Fruit fly (Drosophila melanogaster): ENCODE data around the gene kuk.

kuk gene

DNA sequence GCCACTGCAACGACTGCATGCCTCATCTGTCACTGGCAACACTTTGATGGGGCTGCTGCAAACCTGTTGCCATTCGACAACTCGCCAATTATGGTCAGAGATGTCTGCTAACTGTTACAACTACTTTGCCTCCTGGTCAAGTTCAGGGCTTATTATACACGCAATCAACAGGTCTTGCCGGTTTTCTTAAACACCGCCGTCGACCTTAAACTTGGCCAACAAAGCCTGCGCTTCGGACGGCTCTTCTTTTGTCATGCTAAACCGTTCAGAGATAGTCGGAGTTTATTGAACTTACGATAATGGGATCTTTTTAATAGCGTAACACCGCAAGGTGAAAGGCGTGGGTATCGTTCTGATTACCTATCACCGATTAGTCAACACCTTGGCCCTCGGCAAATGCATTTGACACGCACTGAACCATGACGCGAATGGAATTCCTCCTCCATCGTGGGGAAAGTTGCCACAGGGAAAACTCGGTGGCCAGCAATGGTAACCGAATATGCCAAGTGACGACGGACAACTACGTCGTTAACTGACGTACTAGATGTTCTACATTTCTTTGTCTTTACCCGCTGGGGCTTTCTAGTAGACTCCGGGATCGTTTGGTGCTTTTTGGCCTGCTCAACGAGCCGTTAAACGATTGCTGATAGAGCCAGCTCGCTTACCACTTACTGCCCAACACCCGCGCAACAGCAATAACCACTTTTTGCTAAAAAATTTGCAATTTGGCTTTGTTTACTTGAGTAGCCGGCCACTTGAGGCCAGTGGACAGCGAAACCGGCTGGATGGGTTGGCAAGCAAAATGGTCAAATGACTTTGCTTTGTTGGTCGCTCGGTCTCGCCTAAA lies 31.1 kb downstream of the kuk start:
- TF ChIP-seq psq (optimal IDR thresholded peaks at IDR 0.05) (no peak), Myc (optimal IDR thresholded peaks at IDR 0.05) (no peak), Sin3A (optimal IDR thresholded peaks at IDR 0.05) (no peak), insv (optimal IDR thresholded peaks at IDR 0.05) (no peak), h (optimal IDR thresholded peaks at IDR 0.05) (no peak), ttk (optimal IDR thresholded peaks at IDR 0.05) (no peak)

DNA sequence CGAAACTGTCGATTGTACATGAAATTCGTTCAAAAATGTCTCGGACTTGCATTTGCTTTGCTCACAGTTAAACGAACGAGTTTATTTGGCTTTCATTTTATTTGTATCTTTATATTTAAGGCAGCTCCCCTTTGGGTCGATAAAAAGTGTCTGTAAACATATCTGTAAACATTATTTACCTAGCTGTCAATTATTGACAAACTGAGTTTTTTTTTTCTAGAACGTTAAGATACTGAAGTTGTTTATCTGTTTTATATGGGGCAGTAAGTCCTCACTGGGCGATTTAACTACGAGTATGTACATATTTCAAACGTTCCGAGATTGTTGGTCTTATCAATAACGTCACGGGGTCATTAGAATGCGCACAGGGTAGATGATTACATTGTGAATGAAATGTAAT lies 35.6 kb downstream of the kuk start:
- TF ChIP-seq Myc (optimal IDR thresholded peaks at IDR 0.05): no peak
- no peak for TF ChIP-seq ttk (optimal IDR thresholded peaks at IDR 0.05)
- no peak for TF ChIP-seq h (optimal IDR thresholded peaks at IDR 0.05)
- no peak for TF ChIP-seq insv (optimal IDR thresholded peaks at IDR 0.05)
- no peak for TF ChIP-seq psq (optimal IDR thresholded peaks at IDR 0.05)
- TF ChIP-seq Sin3A (optimal IDR thresholded peaks at IDR 0.05): no peak

DNA sequence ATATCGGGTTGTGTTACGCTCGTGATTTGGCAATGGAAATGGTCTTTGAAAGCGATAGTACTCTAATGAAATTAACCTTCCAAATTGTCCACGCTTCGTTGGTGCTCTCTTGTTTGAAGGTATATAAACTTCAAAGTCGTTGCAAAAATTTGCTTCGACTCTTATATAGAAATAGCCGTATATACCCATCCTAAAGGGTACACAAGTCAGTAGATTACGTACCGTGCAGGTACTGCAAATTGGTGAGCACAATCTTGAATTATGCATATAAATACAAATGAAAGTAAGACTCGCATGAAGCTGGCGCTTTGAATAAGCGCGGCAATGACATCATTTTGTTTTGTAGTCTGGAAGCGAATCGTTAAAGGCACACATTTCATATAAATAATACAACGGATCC lies 36.2 kb downstream of the kuk start:
- TF ChIP-seq insv (optimal IDR thresholded peaks at IDR 0.05) (no peak), Sin3A (optimal IDR thresholded peaks at IDR 0.05) (no peak), h (optimal IDR thresholded peaks at IDR 0.05) (no peak), Myc (optimal IDR thresholded peaks at IDR 0.05) (no peak), ttk (optimal IDR thresholded peaks at IDR 0.05) (no peak), psq (optimal IDR thresholded peaks at IDR 0.05) (no peak)

DNA sequence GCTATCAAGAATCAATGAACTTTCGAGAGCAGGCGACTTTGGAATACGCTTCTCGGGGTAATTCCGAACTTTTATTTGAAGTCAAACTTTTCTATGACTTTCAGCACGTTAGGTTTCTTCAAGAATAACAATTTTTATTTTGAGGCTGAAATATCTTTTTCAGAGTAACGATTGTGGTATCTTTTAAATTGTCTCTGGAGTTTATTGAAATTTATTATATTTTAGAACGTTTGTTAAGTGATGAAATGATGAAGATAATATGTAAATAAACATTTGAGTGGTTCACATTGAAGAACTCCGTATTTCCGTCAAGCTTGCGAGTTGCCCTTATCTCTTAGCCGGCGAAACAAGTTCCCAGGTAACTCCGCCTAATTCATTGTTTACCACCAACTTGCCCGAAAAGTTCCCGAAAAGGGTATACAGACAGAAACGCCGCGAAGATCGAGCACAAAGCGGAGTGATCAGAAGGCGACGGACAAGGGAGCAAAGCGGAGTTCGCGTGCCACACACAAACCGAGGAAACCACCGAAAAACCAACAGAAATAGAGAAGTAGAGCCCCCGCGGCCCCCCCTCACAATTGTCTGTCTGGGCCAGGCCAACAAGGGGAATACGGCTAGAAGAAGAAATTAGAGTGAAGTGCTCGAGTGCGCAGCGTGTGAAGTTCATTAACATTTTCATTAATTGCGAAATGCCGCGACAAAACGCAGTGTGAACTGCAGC lies 37.7 kb downstream of the kuk start:
- TF ChIP-seq Sin3A (optimal IDR thresholded peaks at IDR 0.05) (no peak), Myc (optimal IDR thresholded peaks at IDR 0.05) (no peak), insv (optimal IDR thresholded peaks at IDR 0.05) (no peak), h (optimal IDR thresholded peaks at IDR 0.05) (no peak), ttk (optimal IDR thresholded peaks at IDR 0.05) (no peak), psq (optimal IDR thresholded peaks at IDR 0.05) (no peak)

DNA sequence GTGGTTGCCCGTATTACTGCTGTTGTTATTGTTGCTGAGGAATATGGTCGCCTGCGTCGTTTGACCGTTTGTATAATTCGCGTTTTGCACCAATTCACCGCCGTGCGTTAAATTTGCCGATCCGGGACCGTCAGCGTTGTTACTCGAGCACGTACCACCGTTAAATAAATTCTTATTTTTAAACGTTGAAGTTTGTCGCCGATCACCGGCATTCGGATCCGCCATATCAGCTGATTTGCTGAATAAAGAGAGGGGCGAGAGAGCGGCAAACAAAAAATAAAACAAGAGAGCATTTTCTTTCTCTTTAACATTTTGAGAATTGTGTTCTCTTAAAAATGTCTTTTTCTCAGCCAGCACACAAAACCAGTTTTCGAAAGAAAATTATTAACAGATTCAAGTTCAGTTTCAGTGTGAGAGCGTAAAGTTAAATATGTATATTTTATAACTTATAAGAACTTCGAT lies 38.9 kb downstream of the kuk start:
- TF ChIP-seq ttk (optimal IDR thresholded peaks at IDR 0.05) (no peak), h (optimal IDR thresholded peaks at IDR 0.05) (no peak), Myc (optimal IDR thresholded peaks at IDR 0.05) (no peak), Sin3A (optimal IDR thresholded peaks at IDR 0.05) (no peak), psq (optimal IDR thresholded peaks at IDR 0.05) (no peak), insv (optimal IDR thresholded peaks at IDR 0.05) (no peak)

DNA sequence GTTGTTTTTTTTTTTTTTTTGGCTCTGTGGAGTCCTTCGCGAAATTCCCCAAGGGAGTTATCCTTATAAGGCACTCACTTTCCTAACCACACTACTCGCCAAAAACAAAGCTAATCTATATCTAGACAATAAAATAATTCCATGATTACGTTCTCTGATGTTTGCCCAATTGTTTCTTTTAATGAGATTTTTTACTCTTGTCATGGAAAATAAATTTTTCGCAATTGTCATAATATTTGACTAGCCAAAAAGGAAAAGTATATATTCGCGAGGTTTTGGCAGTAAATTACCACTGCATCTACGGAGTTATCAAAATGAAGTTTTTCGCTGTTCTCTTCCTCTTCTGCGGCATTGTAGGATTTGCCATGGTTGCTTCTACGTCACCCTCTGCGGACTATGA lies 40.1 kb downstream of the kuk start, which contains the start of gene CG34278:
TSS of gene CG34278 (plus strand) at position 301 of the 400 bp plus-strand sequence.
- TF ChIP-seq insv (optimal IDR thresholded peaks at IDR 0.05) (no peak), psq (optimal IDR thresholded peaks at IDR 0.05) (no peak), Myc (optimal IDR thresholded peaks at IDR 0.05) (no peak), h (optimal IDR thresholded peaks at IDR 0.05) (no peak), Sin3A (optimal IDR thresholded peaks at IDR 0.05) (no peak), ttk (optimal IDR thresholded peaks at IDR 0.05) (no peak)

DNA sequence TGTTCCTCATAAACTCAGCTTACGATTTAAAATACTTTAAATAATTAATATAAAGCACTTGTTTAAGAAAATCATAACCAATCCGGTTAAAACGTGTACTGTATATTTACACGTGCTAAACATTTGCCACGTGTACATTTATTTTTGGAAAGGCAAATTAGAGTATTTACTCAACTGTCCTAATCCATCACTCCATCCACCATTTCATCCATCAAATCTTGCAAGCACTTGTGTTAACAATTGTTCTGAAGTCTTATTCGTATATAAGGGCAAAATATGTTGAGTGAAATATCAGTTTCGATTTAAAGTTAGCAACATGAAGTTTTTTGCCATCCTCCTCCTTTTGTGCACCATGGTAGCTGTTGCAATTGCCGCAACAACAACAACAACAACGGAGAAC lies 41.2 kb downstream of the kuk start, which contains the start of gene CG42779:
TSS of gene CG42779 (plus strand) at position 301 of the 400 bp plus-strand sequence.
- TF ChIP-seq Myc (optimal IDR thresholded peaks at IDR 0.05): no peak
- no peak for TF ChIP-seq ttk (optimal IDR thresholded peaks at IDR 0.05)
- no peak for TF ChIP-seq h (optimal IDR thresholded peaks at IDR 0.05)
- no peak for TF ChIP-seq insv (optimal IDR thresholded peaks at IDR 0.05)

DNA sequence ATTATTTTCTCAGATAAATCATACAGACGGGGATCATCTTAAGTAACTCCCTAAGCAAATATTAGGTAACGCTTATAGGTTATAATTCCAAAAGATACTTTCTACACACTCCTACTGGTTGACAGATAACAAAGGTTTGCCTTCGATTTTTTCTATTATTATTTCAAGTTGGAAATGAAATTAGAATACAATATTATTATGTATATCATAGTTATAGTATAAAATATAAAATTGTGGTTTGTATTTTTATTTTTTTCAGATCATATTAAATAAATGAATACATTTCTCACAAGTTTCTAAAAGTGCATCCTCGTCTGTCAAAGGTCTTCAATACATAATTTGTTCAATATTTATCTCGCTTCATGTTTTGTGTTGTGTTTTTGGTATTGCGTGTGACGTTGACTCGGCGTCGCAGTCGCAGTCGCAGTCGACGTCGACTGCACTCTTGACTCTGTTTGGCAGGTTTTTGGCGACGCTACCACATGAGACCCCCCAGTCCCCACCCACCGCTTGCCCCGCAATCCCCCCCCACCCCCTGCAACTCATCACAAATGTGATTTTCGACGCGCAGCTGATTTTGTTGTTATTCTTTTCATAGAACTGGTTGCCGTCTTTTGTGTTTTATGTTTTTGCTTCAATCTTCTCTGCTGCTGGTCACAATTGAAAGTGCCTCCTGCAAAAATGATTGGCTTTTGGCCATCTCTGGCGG lies 42.9 kb downstream of the kuk start:
- no peak for TF ChIP-seq h (optimal IDR thresholded peaks at IDR 0.05)
- no peak for TF ChIP-seq insv (optimal IDR thresholded peaks at IDR 0.05)
- no peak for TF ChIP-seq psq (optimal IDR thresholded peaks at IDR 0.05)
- no peak for TF ChIP-seq Myc (optimal IDR thresholded peaks at IDR 0.05)
- no peak for TF ChIP-seq Sin3A (optimal IDR thresholded peaks at IDR 0.05)
- TF ChIP-seq ttk (optimal IDR thresholded peaks at IDR 0.05): no peak

DNA sequence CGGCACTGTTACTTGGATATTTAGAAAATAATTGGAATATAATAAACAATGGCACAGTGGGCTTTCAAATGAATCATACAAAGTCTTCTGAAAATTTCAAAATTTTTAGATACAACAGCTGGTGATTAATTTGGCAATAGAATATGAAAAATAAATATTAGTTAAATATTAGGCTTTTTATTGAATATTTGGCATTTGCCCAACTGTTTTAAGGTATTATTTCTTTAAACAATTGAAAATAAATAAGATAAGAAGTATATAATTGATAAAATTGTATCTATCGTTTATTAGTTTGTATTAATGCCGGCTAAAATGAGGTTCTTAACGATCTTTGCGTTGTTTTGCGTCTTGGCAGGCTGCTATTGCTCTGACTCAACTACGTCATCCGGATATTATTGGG lies 44.1 kb downstream of the kuk start, which contains the start of gene CG45079:
TSS of gene CG45079 (plus strand) at position 301 of the 400 bp plus-strand sequence.
- TF ChIP-seq h (optimal IDR thresholded peaks at IDR 0.05): no peak
- no peak for TF ChIP-seq Sin3A (optimal IDR thresholded peaks at IDR 0.05)
- TF ChIP-seq psq (optimal IDR thresholded peaks at IDR 0.05): no peak
- no peak for TF ChIP-seq Myc (optimal IDR thresholded peaks at IDR 0.05)
- TF ChIP-seq ttk (optimal IDR thresholded peaks at IDR 0.05): no peak
- TF ChIP-seq insv (optimal IDR thresholded peaks at IDR 0.05): no peak

DNA sequence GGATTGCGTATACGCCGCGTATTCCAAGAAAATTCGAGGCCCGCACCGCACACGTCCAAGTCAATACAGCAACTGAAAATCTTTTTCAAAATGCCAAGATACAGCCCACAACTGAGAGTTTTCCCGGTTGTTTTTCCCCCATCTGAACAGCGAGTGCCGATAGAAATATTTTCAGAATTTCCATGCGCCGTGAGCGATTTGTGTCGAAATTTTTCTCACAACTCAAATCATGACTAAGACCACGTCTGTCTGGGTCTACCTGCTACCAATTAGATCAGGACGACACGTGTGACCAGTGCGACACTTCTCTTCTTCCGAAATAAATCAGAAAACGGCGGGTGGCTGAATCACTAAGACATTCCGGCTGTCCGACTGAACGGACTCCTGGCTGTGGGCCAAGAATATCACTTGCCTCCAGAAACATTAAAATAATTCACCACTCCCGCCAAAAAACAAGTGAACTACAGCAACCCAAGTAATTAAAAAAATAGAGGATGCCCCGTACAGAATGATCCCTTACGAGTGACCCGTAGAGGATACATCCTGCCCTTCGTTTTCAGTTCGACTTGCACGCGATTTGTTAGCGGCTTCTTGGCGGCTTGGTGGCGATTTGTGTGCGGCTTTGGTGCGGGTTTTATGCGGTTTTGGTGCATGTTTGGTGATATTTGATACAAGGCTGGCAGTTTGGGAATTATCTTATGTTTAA lies 45.4 kb downstream of the kuk start, which contains the start of gene cher:
TSS of gene cher (minus strand) at position 51 of the 706 bp plus-strand sequence.
- TF ChIP-seq psq (optimal IDR thresholded peaks at IDR 0.05): no peak
- no peak for TF ChIP-seq Myc (optimal IDR thresholded peaks at IDR 0.05)
- no peak for TF ChIP-seq insv (optimal IDR thresholded peaks at IDR 0.05)
- TF ChIP-seq Sin3A (optimal IDR thresholded peaks at IDR 0.05): no peak
- TF ChIP-seq h (optimal IDR thresholded peaks at IDR 0.05): no peak
- no peak for TF ChIP-seq ttk (optimal IDR thresholded peaks at IDR 0.05)

DNA sequence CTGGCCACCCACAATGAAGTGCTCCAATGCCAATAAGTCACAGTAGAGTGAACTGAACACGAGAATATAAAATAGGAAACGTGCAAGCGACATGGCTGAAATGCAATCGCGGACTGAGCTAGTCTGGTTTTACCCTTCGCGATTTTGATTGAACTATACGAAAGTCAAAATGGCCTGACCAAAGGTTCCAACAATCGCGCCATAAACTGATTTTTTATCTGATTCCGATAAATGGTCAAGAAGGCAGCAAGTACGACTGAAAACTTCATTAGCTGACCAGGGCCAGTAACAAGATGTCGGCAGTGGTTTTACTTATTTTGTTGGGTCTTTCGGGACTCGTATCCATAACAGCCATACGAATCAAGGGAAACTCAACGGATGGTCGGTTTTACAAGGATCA lies 46.8 kb downstream of the kuk start, which contains the start of the genes CG17477 and CG31269:
TSS of gene CG17477 (minus strand) at position 101 of the 400 bp plus-strand sequence.
TSS of gene CG31269 (plus strand) at position 289 of the 400 bp plus-strand sequence.
- TF ChIP-seq Myc (optimal IDR thresholded peaks at IDR 0.05): no peak
- no peak for TF ChIP-seq Sin3A (optimal IDR thresholded peaks at IDR 0.05)

All from Kc167 (cell line).